Worm (Caenorhabditis elegans) whole organism, L4 larva: ENCODE results near the gene dpy-13.

Source experiments
- F26F4.8 ChIP-seq: fragments of 200-800 bp; sonication (Bioruptor generic); conservative IDR thresholded peaks from 2 replicates; pipeline ENCODE4 v1.3.6; 2022; ENCODE audit warnings: missing genetic modification characterization, missing compliant biosample characterization
- F37D6.2 ChIP-seq: sonication (generic microtip); optimal IDR thresholded peaks from 2 replicates; lab custom pipeline; 2016; ENCODE audit warnings: mild to moderate bottlenecking, missing genetic modification characterization, missing compliant biosample characterization
- F44E2.7 ChIP-seq: fragments of 200-800 bp; sonication (Bioruptor generic); IDR thresholded peaks from 2 replicates; pipeline ENCODE4 v2.1.2; 2022; ENCODE audit warnings: missing genetic modification characterization, missing compliant biosample characterization
- F49E8.2 ChIP-seq: sonication (generic microtip); optimal IDR thresholded peaks from 2 replicates; lab custom pipeline; 2016; ENCODE audit warnings: missing compliant biosample characterization, mild to moderate bottlenecking, missing genetic modification characterization, borderline replicate concordance
- T26A8.4 ChIP-seq: fragments of 200-800 bp; sonication (Bioruptor generic); IDR thresholded peaks from 2 replicates; pipeline ENCODE4 v1.3.6; 2022; ENCODE audit warnings: missing genetic modification characterization, missing compliant biosample characterization
- Y48G9A.11 ChIP-seq: fragments of 200-800 bp; sonication (Bioruptor generic); IDR thresholded peaks from 2 replicates; pipeline ENCODE4 v1.3.6; 2022; ENCODE audit warnings: missing genetic modification reagents, missing genetic modification characterization, missing compliant biosample characterization
- Y75B8A.6 ChIP-seq: fragments of 200-800 bp; sonication (Bioruptor generic); IDR thresholded peaks from 2 replicates; pipeline ENCODE4 v1.3.6; 2022; ENCODE audit warnings: missing genetic modification reagents, missing genetic modification characterization, missing compliant biosample characterization
- ZK337.2 ChIP-seq: fragments of 200-800 bp; sonication (Bioruptor generic); IDR thresholded peaks from 2 replicates; pipeline ENCODE4 v1.3.6; 2022; ENCODE audit warnings: missing genetic modification reagents, missing genetic modification characterization, missing compliant biosample characterization
- arid-1 ChIP-seq: fragments of 200-800 bp; sonication (Bioruptor generic); conservative IDR thresholded peaks from 2 replicates; pipeline ENCODE4 v1.3.6; 2022; ENCODE audit warnings: missing genetic modification reagents, missing genetic modification characterization, missing compliant biosample characterization
- ceh-20 ChIP-seq: fragments of 200-800 bp; sonication (Bioruptor generic); IDR thresholded peaks from 2 replicates; pipeline ENCODE4 v1.3.6; 2022; ENCODE audit warnings: missing genetic modification reagents, missing genetic modification characterization, missing compliant biosample characterization
- ces-1 ChIP-seq: fragments of 150-350 bp; sonication (generic microtip); optimal IDR thresholded peaks from 4 replicates; lab custom pipeline; 2014; ENCODE audit warnings: missing biosample characterization, missing genetic modification reagents, missing genetic modification characterization
- daf-16 ChIP-seq, 3 experiments: sonication (generic microtip); optimal IDR thresholded peaks; 2 replicates each; lab custom pipeline; 2016 to 2017; ENCODE audit warnings: missing genetic modification characterization in 3 of 3, missing genetic modification reagents in 3 of 3, mild to moderate bottlenecking in 2 of 3, missing compliant biosample characterization in 2 of 3, missing biosample characterization in 1 of 3, moderate library complexity in 1 of 3
- dmd-9 ChIP-seq: fragments of 200-800 bp; sonication (Bioruptor generic); IDR thresholded peaks from 2 replicates; pipeline ENCODE4 v1.3.6; 2022; ENCODE audit warnings: missing genetic modification reagents, missing genetic modification characterization, missing compliant biosample characterization
- egl-27 ChIP-seq: sonication (generic microtip); optimal IDR thresholded peaks from 3 replicates; lab custom pipeline; 2017; ENCODE audit warnings: missing biosample characterization, missing genetic modification reagents, missing genetic modification characterization
- egl-43 ChIP-seq: fragments of 200-800 bp; sonication (Bioruptor generic); IDR thresholded peaks from 2 replicates; pipeline ENCODE4 v1.3.6; 2022; ENCODE audit warnings: missing genetic modification reagents, missing genetic modification characterization, missing compliant biosample characterization
- lin-1 ChIP-seq: fragments of 200-800 bp; sonication (Bioruptor generic); IDR thresholded peaks from 2 replicates; pipeline ENCODE4 v1.3.6; 2022; ENCODE audit warnings: missing genetic modification reagents, missing genetic modification characterization, missing compliant biosample characterization
- lin-13 ChIP-seq: fragments of 150-350 bp; optimal IDR thresholded peaks from 2 replicates; lab custom pipeline; 2014; ENCODE audit warnings: missing biosample characterization, missing genetic modification reagents, missing genetic modification characterization
- lsy-2 ChIP-seq, 2 experiments: fragments of 150-350 bp in 1 of 2; sonication (generic microtip) in 1 of 2; optimal IDR thresholded peaks; 2 replicates each; lab custom pipeline; 2014 to 2017; ENCODE audit warnings: missing biosample characterization in 2 of 2, missing genetic modification characterization in 2 of 2
- madf-9 ChIP-seq: fragments of 200-800 bp; sonication (Bioruptor generic); conservative IDR thresholded peaks from 2 replicates; pipeline ENCODE4 v1.3.6; 2022; ENCODE audit warnings: missing genetic modification reagents, missing genetic modification characterization, missing compliant biosample characterization
- mes-2 ChIP-seq: sonication (generic microtip); optimal IDR thresholded peaks from 2 replicates; lab custom pipeline; 2016; ENCODE audit warnings: missing genotype, mild to moderate bottlenecking, missing genetic modification characterization, missing compliant biosample characterization; ENCODE audit not compliant: poor library complexity, severe bottlenecking
- nhr-102 ChIP-seq: sonication (generic microtip); optimal IDR thresholded peaks from 2 replicates; lab custom pipeline; 2016; ENCODE audit warnings: mild to moderate bottlenecking, missing genetic modification characterization, moderate library complexity, missing compliant biosample characterization
- nhr-111 ChIP-seq: fragments of 200-800 bp; sonication (Bioruptor generic); optimal IDR thresholded peaks from 2 replicates; lab custom pipeline; 2018; ENCODE audit warnings: mild to moderate bottlenecking, missing genetic modification characterization, missing compliant biosample characterization
- nhr-77 ChIP-seq: fragments of 150-350 bp; optimal IDR thresholded peaks from 2 replicates; lab custom pipeline; 2014; ENCODE audit warnings: missing biosample characterization, missing genetic modification characterization
- php-3 ChIP-seq: fragments of 200-800 bp; sonication (Bioruptor generic); IDR thresholded peaks from 2 replicates; pipeline ENCODE4 v1.3.6; 2022; ENCODE audit warnings: missing genetic modification reagents, missing genetic modification characterization, missing compliant biosample characterization
- rbr-2 ChIP-seq: sonication (generic microtip); optimal IDR thresholded peaks from 2 replicates; lab custom pipeline; 2016; ENCODE audit warnings: missing genotype, missing genetic modification characterization, missing compliant biosample characterization
- set-16 ChIP-seq: fragments of 200-800 bp; sonication (Bioruptor generic); IDR thresholded peaks from 2 replicates; pipeline ENCODE4 v1.3.6; 2022; ENCODE audit warnings: missing genetic modification reagents, missing genetic modification characterization, missing compliant biosample characterization
- skn-1 ChIP-seq: fragments of 150-350 bp; optimal IDR thresholded peaks from 2 replicates; lab custom pipeline; 2014; ENCODE audit warnings: missing biosample characterization, missing genetic modification characterization
- snpc-4 ChIP-seq: fragments of 150-350 bp; optimal IDR thresholded peaks from 2 replicates; lab custom pipeline; 2014; ENCODE audit warnings: missing biosample characterization, missing genetic modification characterization
- spr-1 ChIP-seq: sonication (generic microtip); optimal IDR thresholded peaks from 2 replicates; lab custom pipeline; 2016; ENCODE audit warnings: mild to moderate bottlenecking, missing genetic modification characterization, missing compliant biosample characterization
- tag-97 ChIP-seq: fragments of 200-800 bp; sonication (Bioruptor generic); IDR thresholded peaks from 2 replicates; pipeline ENCODE4 v1.3.6; 2022; ENCODE audit warnings: missing genetic modification characterization, missing compliant biosample characterization
- tra-1 ChIP-seq: fragments of 200-800 bp; sonication (Bioruptor generic); IDR thresholded peaks from 2 replicates; pipeline ENCODE4 v1.3.6; 2022; ENCODE audit warnings: missing genetic modification reagents, missing genetic modification characterization, missing compliant biosample characterization
- unc-62 ChIP-seq, 3 experiments: fragments of 150-350 bp in 1 of 3; sonication (generic microtip); optimal IDR thresholded peaks in 2 of 3; peaks in 1 of 3; 1 replicate in 1 of 3; 2 replicates in 2 of 3; lab custom pipeline; 2014 to 2017; ENCODE audit warnings: missing biosample characterization in 3 of 3, missing genetic modification characterization in 3 of 3, missing genetic modification reagents in 3 of 3, missing genotype in 1 of 3
- zag-1 ChIP-seq: fragments of 150-350 bp; optimal IDR thresholded peaks from 2 replicates; lab custom pipeline; 2014; ENCODE audit warnings: missing biosample characterization, missing genetic modification characterization
- zfp-2 ChIP-seq: sonication (generic microtip); optimal IDR thresholded peaks from 2 replicates; lab custom pipeline; 2016; ENCODE audit warnings: mild to moderate bottlenecking, missing genetic modification characterization, missing compliant biosample characterization
- zip-2 ChIP-seq: fragments of 150-350 bp; optimal IDR thresholded peaks from 2 replicates; lab custom pipeline; 2014; ENCODE audit warnings: missing biosample characterization, missing genetic modification characterization
- ztf-7 ChIP-seq: fragments of 150-350 bp; optimal IDR thresholded peaks from 2 replicates; lab custom pipeline; 2014; ENCODE audit warnings: missing biosample characterization, missing genetic modification characterization

dpy-13 gene

DNA sequence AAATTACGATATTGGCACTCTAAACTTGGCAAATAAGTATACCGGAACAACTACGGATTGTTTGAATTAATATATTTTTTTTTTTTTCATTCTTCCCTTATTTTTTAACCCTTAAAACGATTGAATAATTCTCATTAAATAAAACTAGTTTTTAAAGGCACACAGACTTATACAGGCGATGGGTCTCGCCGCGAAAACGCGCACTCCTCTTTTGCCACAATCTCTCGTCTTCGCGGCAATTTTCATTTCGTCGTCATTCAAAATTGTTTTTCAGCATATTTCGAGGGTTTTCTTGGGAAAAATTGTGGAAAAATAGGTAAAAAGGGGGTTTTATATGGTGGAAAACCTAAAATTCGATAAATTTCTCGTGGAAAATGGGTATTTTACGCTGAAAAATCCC lies 11.9 kb downstream of the dpy-13 start (continued):
- TF ChIP-seq lsy-2 (tag; optimal IDR thresholded peaks at IDR 0.05; lab: Kevin White, UChicago) (peak in 1 of 2 experiments; percentile 80), F37D6.2 (no peak), tag-97 (no peak), zip-2 (tag; lab: Kevin White, UChicago) (no peak), egl-27 (tag; lab: Kevin White, UChicago) (no peak), rbr-2 (tag; lab: Kevin White, UChicago) (peak; percentile 42), ces-1 (GFP tag; lab: Kevin White, UChicago) (no peak), tra-1 (GFP tag; lab: Robert Waterston, UW) (no peak), lin-13 (GFP tag; lab: Kevin White, UChicago) (no peak), ceh-20 (GFP tag; lab: Robert Waterston, UW) (no peak), Y48G9A.11 (GFP tag; lab: Robert Waterston, UW) (no peak), set-16 (GFP tag; lab: Robert Waterston, UW) (no peak), nhr-77 (no peak), F26F4.8 (no peak), nhr-111 (GFP tag; lab: Kevin White, UChicago) (no peak), ztf-7 (tag; lab: Kevin White, UChicago) (no peak), nhr-102 (tag; lab: Kevin White, UChicago) (no peak), madf-9 (GFP tag; lab: Robert Waterston, UW) (no peak), zag-1 (tag; lab: Kevin White, UChicago) (no peak), egl-43 (GFP tag; lab: Robert Waterston, UW) (no peak), F49E8.2 (tag; lab: Kevin White, UChicago) (no peak), F44E2.7 (GFP tag; lab: Robert Waterston, UW) (no peak), Y75B8A.6 (no peak), unc-62 (GFP tag; optimal IDR thresholded peaks at IDR 0.05 in 1 of 2; lab: Kevin White, UChicago) (no peak), unc-62 (tag; optimal IDR thresholded peaks at IDR 0.05; lab: Kevin White, UChicago) (no peak), ZK337.2 (GFP tag; lab: Robert Waterston, UW) (no peak), spr-1 (no peak), php-3 (no peak), zfp-2 (tag; lab: Kevin White, UChicago) (no peak)

DNA sequence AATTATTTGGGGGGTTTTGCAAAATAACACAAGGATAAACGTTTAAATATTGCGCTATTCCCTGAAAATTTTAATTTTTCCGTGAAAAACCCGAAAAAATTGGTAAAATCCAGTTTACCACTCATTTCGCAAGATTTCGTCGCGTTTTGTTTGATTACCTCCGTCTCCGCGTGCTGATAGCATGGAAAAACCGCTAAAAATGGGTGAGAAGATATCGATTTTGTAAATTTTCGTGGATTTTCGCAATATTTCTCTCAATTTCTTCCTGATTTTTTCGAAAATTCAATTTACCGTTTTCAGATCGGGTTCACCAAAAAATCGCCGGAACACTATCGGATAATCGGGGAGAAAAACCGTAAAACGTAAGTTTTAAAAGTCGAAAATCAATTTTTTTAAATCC lies 12.4 kb downstream of the dpy-13 start, which contains the start of gene ama-1:
ama-1 (plus strand) TSS at position 301 of the 400 bp plus-strand sequence.
- no peak for TF ChIP-seq arid-1 (GFP tag; lab: Robert Waterston, UW)
- no peak for TF ChIP-seq mes-2 (tag; lab: Kevin White, UChicago)
- no peak for TF ChIP-seq lin-1
- no peak for TF ChIP-seq dmd-9 (GFP tag; lab: Robert Waterston, UW)
- TF ChIP-seq skn-1 (tag; lab: Kevin White, UChicago): no peak
- TF ChIP-seq daf-16 (GFP tag; optimal IDR thresholded peaks at IDR 0.05; lab: Kevin White, UChicago): no peak
- no peak for TF ChIP-seq daf-16 (tag; optimal IDR thresholded peaks at IDR 0.05; lab: Kevin White, UChicago)
- no peak for TF ChIP-seq rbr-2 (tag; lab: Kevin White, UChicago)
- TF ChIP-seq T26A8.4: no peak

DNA sequence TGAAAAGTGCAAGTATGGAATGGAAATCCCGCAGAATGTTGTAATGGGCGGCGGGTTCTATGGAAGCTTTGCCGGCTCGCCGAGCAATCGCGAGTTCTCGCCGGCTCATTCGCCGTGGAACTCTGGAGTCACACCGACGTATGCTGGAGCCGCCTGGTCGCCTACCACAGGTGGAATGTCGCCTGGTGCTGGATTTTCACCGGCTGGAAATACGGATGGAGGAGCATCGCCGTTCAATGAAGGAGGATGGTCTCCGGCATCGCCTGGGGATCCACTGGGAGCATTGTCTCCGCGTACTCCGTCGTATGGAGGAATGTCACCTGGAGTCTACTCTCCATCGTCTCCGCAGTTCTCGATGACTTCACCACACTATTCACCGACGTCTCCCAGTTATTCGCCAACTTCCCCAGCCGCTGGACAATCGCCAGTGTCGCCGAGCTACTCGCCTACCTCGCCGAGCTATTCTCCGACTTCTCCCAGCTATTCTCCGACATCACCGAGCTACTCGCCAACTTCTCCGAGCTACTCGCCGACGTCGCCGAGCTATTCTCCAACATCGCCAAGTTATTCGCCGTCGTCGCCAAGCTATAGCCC lies 19.7 kb downstream of the dpy-13 start:
- TF ChIP-seq set-16 (GFP tag; lab: Robert Waterston, UW) (peak; percentile 77), snpc-4 (no peak), lin-1 (no peak)
